Worm (Caenorhabditis elegans) whole organism, L2 larva: Measurements from ENCODE around the gene tag-51.

Experiments used
- C34F6.9 ChIP-seq: fragments of 150-350 bp; optimal IDR thresholded peaks from 2 replicates; lab custom pipeline; 2014; ENCODE audit warnings: missing biosample characterization, missing genetic modification characterization
- F13H6.1 ChIP-seq: sonication (generic microtip); optimal IDR thresholded peaks from 2 replicates; lab custom pipeline; 2016; ENCODE audit warnings: missing genetic modification characterization, missing compliant biosample characterization
- R02D3.7 ChIP-seq: fragments of 150-350 bp; optimal IDR thresholded peaks from 2 replicates; lab custom pipeline; 2014; ENCODE audit warnings: missing biosample characterization, missing genetic modification characterization
- Y55F3AM.14 ChIP-seq: fragments of 200-800 bp; sonication (Bioruptor generic); optimal IDR thresholded peaks from 2 replicates; lab custom pipeline; 2018; ENCODE audit warnings: mild to moderate bottlenecking, missing genetic modification characterization, missing compliant biosample characterization
- ZK546.5 ChIP-seq: sonication (generic microtip); optimal IDR thresholded peaks from 2 replicates; lab custom pipeline; 2017; ENCODE audit warnings: missing biosample characterization, missing genetic modification characterization
- alr-1 ChIP-seq: fragments of 150-350 bp; optimal IDR thresholded peaks from 2 replicates; lab custom pipeline; 2014; ENCODE audit warnings: missing biosample characterization, missing genetic modification characterization
- ama-1 ChIP-seq: fragments of 150-350 bp; optimal IDR thresholded peaks from 2 replicates; lab custom pipeline; 2018; ENCODE audit warnings: inconsistent platforms
- blmp-1 ChIP-seq: sonication (generic microtip); optimal IDR thresholded peaks from 2 replicates; lab custom pipeline; 2017; ENCODE audit warnings: missing genetic modification characterization, mild to moderate bottlenecking, missing compliant biosample characterization, antibody characterized with exemption, moderate library complexity; ENCODE audit not compliant: insufficient read depth
- ceh-16 ChIP-seq: fragments of 150-350 bp; optimal IDR thresholded peaks from 2 replicates; lab custom pipeline; 2014; ENCODE audit warnings: missing biosample characterization, missing genetic modification characterization
- ceh-82 ChIP-seq: fragments of 150-350 bp; optimal IDR thresholded peaks from 2 replicates; lab custom pipeline; 2014; ENCODE audit warnings: missing biosample characterization, missing genetic modification characterization
- crh-2 ChIP-seq: sonication (generic microtip); optimal IDR thresholded peaks from 2 replicates; lab custom pipeline; 2017; ENCODE audit warnings: missing biosample characterization, missing genetic modification characterization
- dmd-4 ChIP-seq: sonication (generic microtip); optimal IDR thresholded peaks from 2 replicates; lab custom pipeline; 2017; ENCODE audit warnings: missing biosample characterization, missing genetic modification characterization
- egl-27 ChIP-seq: sonication (generic microtip); optimal IDR thresholded peaks from 3 replicates; lab custom pipeline; 2017; ENCODE audit warnings: missing biosample characterization, missing genetic modification reagents, missing genetic modification characterization
- elt-1 ChIP-seq: fragments of 150-350 bp; optimal IDR thresholded peaks from 2 replicates; lab custom pipeline; 2014; ENCODE audit warnings: missing biosample characterization, missing genetic modification characterization
- fos-1 ChIP-seq: fragments of 150-350 bp; optimal IDR thresholded peaks from 2 replicates; lab custom pipeline; 2014; ENCODE audit warnings: missing biosample characterization, missing genetic modification characterization
- gmeb-1 ChIP-seq: fragments of 150-350 bp; optimal IDR thresholded peaks from 2 replicates; lab custom pipeline; 2014; ENCODE audit warnings: missing biosample characterization, missing genetic modification characterization
- lin-11 ChIP-seq: fragments of 150-350 bp; sonication (generic microtip); optimal IDR thresholded peaks from 2 replicates; lab custom pipeline; 2014; ENCODE audit warnings: missing biosample characterization, missing genetic modification characterization, inconsistent platforms, mixed read lengths
- lin-13 ChIP-seq: fragments of 150-350 bp; optimal IDR thresholded peaks from 2 replicates; lab custom pipeline; 2014; ENCODE audit warnings: missing biosample characterization, missing genetic modification reagents, missing genetic modification characterization
- lin-39 ChIP-seq: fragments of 150-350 bp; optimal IDR thresholded peaks from 2 replicates; lab custom pipeline; 2014; ENCODE audit warnings: missing biosample characterization, missing genetic modification reagents, missing genetic modification characterization
- lsy-2 ChIP-seq, 2 experiments: fragments of 150-350 bp in 1 of 2; sonication (generic microtip) in 1 of 2; optimal IDR thresholded peaks; 2 replicates each; lab custom pipeline; 2014 to 2017; ENCODE audit warnings: missing biosample characterization in 2 of 2, missing genetic modification characterization in 2 of 2
- mab-5 ChIP-seq: fragments of 150-350 bp; optimal IDR thresholded peaks from 2 replicates; lab custom pipeline; 2014; ENCODE audit warnings: missing biosample characterization, missing genetic modification characterization
- mbf-1 ChIP-seq: sonication (generic microtip); optimal IDR thresholded peaks from 2 replicates; lab custom pipeline; 2017; ENCODE audit warnings: missing biosample characterization, missing genetic modification characterization
- mdl-1 ChIP-seq, 2 experiments: fragments of 150-350 bp in 1 of 2; sonication (generic microtip) in 1 of 2; optimal IDR thresholded peaks; 2 replicates each; lab custom pipeline; 2017; ENCODE audit warnings: missing biosample characterization in 2 of 2, missing genetic modification characterization in 2 of 2
- nhr-10 ChIP-seq: sonication (generic microtip); optimal IDR thresholded peaks from 2 replicates; lab custom pipeline; 2017; ENCODE audit warnings: missing biosample characterization, missing genetic modification characterization
- nhr-11 ChIP-seq: fragments of 150-350 bp; optimal IDR thresholded peaks from 2 replicates; lab custom pipeline; 2014; ENCODE audit warnings: missing biosample characterization, missing genetic modification characterization
- nhr-12 ChIP-seq: fragments of 150-350 bp; optimal IDR thresholded peaks from 2 replicates; lab custom pipeline; 2014; ENCODE audit warnings: missing biosample characterization, missing genetic modification characterization
- nhr-129 ChIP-seq: fragments of 150-350 bp; optimal IDR thresholded peaks from 2 replicates; lab custom pipeline; 2014; ENCODE audit warnings: missing biosample characterization, missing genetic modification characterization
- nhr-21 ChIP-seq: fragments of 150-350 bp; optimal IDR thresholded peaks from 2 replicates; lab custom pipeline; 2014; ENCODE audit warnings: missing biosample characterization, missing genetic modification characterization
- nhr-23 ChIP-seq: fragments of 150-350 bp; optimal IDR thresholded peaks from 2 replicates; lab custom pipeline; 2014; ENCODE audit warnings: missing biosample characterization, missing genetic modification reagents, missing genetic modification characterization
- nhr-237 ChIP-seq: fragments of 150-350 bp; optimal IDR thresholded peaks from 2 replicates; lab custom pipeline; 2014; ENCODE audit warnings: missing biosample characterization, missing genetic modification characterization
- nhr-25 ChIP-seq: fragments of 150-350 bp; sonication (generic microtip); optimal IDR thresholded peaks from 3 replicates; lab custom pipeline; 2014; ENCODE audit warnings: missing biosample characterization, missing genetic modification characterization
- nhr-6 ChIP-seq: fragments of 150-350 bp; optimal IDR thresholded peaks from 2 replicates; lab custom pipeline; 2014; ENCODE audit warnings: missing biosample characterization, missing genetic modification characterization
- nhr-77 ChIP-seq: fragments of 150-350 bp; optimal IDR thresholded peaks from 2 replicates; lab custom pipeline; 2014; ENCODE audit warnings: missing biosample characterization, missing genetic modification characterization
- peb-1 ChIP-seq: fragments of 150-350 bp; optimal IDR thresholded peaks from 2 replicates; lab custom pipeline; 2014; ENCODE audit warnings: missing biosample characterization, missing genetic modification characterization
- sem-4 ChIP-seq: fragments of 150-350 bp; optimal IDR thresholded peaks from 2 replicates; lab custom pipeline; 2014; ENCODE audit warnings: missing biosample characterization, missing genetic modification reagents, missing genetic modification characterization
- skn-1 ChIP-seq: sonication (generic microtip); optimal IDR thresholded peaks from 2 replicates; lab custom pipeline; 2017; ENCODE audit warnings: missing biosample characterization, missing genetic modification characterization
- sma-3 ChIP-seq: sonication (generic microtip); optimal IDR thresholded peaks from 2 replicates; lab custom pipeline; 2016; ENCODE audit warnings: missing genetic modification reagents, missing genetic modification characterization, missing compliant biosample characterization
- sma-9 ChIP-seq, 2 experiments: fragments of 150-350 bp in 1 of 2; sonication (generic microtip) in 1 of 2; optimal IDR thresholded peaks; 2 replicates each; lab custom pipeline; 2014 to 2016; ENCODE audit warnings: missing genetic modification characterization in 2 of 2, mild to moderate bottlenecking in 1 of 2, missing biosample characterization in 1 of 2, missing compliant biosample characterization in 1 of 2, missing genetic modification reagents in 1 of 2, moderate library complexity in 1 of 2
- snpc-4 ChIP-seq: fragments of 150-350 bp; optimal IDR thresholded peaks from 2 replicates; lab custom pipeline; 2014; ENCODE audit warnings: missing biosample characterization, missing genetic modification characterization
- unc-39 ChIP-seq: fragments of 150-350 bp; optimal IDR thresholded peaks from 2 replicates; lab custom pipeline; 2014; ENCODE audit warnings: missing biosample characterization, missing genetic modification characterization
- unc-55 ChIP-seq: fragments of 150-350 bp; sonication (generic microtip); optimal IDR thresholded peaks from 3 replicates; lab custom pipeline; 2014; ENCODE audit warnings: missing biosample characterization, missing genetic modification reagents, missing genetic modification characterization
- unc-62 ChIP-seq: fragments of 150-350 bp; optimal IDR thresholded peaks from 2 replicates; lab custom pipeline; 2014; ENCODE audit warnings: missing biosample characterization, missing genetic modification reagents, missing genetic modification characterization
- zag-1 ChIP-seq: fragments of 150-350 bp; optimal IDR thresholded peaks from 2 replicates; lab custom pipeline; 2014; ENCODE audit warnings: missing biosample characterization, missing genetic modification characterization
- ztf-1 ChIP-seq: fragments of 200-800 bp; sonication (Bioruptor generic); conservative IDR thresholded peaks from 2 replicates; pipeline ENCODE4 v1.3.6; 2022; ENCODE audit warnings: missing genetic modification characterization, missing compliant biosample characterization
- ztf-11 ChIP-seq: sonication (generic microtip); optimal IDR thresholded peaks from 2 replicates; lab custom pipeline; 2017; ENCODE audit warnings: missing biosample characterization, missing genetic modification characterization
- ztf-4 ChIP-seq: fragments of 150-350 bp; optimal IDR thresholded peaks from 2 replicates; lab custom pipeline; 2014; ENCODE audit warnings: missing biosample characterization, missing genetic modification characterization

The tag-51 gene

DNA sequence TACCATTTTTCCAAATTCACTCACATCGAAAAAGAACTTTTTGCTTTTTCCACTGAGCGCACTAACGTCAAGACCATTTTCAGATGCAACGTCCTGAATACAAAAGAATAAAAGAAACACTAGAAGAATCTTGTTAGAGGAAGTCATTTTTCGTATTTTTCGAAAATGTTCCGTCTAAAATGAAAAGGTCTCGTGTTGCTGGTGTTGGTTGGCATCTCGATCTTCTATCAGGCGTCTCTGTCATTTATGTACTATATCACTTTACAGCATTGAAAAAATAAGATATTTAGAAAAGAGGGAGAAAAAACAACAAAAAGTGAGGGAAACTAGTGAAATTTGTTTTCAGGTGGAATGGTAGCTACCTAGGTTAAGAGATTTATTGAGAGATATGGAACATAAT lies 12.8 kb upstream of the tag-51 start, which contains the start of gene K02F3.9:
TSS of gene K02F3.9 (minus strand) at position 190 of the 400 bp plus-strand sequence.
- TF ChIP-seq ceh-82 (tag; lab: Kevin White, UChicago) (no peak), nhr-6 (no peak), mab-5 (tag; lab: Kevin White, UChicago) (no peak), lin-39 (tag; lab: Kevin White, UChicago) (no peak), nhr-23 (tag; lab: Kevin White, UChicago) (no peak), blmp-1 (tag; lab: Kevin White, UChicago) (no peak), lsy-2 (tag; optimal IDR thresholded peaks at IDR 0.05; lab: Kevin White, UChicago) (no peak), C34F6.9 (no peak), peb-1 (no peak), ZK546.5 (no peak), dmd-4 (no peak), lin-11 (tag; lab: Kevin White, UChicago) (no peak), nhr-21 (tag; lab: Kevin White, UChicago) (no peak)
- TF ChIP-seq, all 48 proteins: peak for 0

DNA sequence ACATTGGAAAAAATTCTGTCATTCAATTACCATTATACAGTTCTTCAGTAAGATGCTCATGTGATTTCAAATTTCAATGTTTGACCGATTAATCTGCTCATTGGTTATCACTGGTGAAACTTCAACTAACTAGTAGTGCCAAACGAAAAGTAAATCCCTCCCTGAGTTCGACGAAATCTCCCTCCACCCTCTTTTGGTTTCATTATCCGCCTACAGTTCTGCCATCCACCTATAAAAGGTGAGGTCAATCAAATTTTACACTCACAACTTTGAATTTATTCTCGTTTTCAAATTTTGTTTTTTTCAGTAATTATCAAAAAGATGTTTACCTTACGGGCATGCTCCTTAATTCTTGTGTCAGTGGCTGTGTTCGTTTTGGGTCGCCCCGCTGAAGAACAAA lies 11.4 kb upstream of the tag-51 start, which contains the start of gene far-8:
TSS of gene far-8 (plus strand) at position 301 of the 400 bp plus-strand sequence.
- TF ChIP-seq lsy-2 (tag; optimal IDR thresholded peaks at IDR 0.05; lab: Kevin White, UChicago) (no peak), sma-3 (no peak), skn-1 (tag; lab: Kevin White, UChicago) (no peak), ama-1 (lab: Kevin White, UChicago) (no peak), ceh-16 (no peak), ztf-11 (no peak), ztf-4 (no peak), nhr-21 (tag; lab: Kevin White, UChicago) (no peak), alr-1 (no peak), F13H6.1 (tag; lab: Kevin White, UChicago) (no peak)

DNA sequence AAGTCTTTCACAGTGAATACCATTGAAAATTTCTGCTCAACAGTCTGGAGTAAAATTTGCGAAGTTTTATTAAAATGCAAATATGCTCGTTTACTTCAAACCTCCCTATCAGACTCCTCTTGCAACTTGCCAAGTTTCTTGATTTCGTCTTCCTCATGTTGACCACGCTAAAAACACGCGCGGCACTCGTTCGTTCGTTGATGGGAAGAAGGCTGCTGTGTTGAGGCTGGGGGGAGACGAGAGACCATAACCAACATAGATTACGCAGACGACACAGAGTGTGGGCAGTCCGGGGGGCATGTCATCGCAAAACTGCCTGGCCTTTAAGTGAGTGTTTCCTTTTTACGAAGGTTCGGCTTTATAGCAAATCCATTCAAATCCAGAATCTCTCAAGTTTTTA lies 10.0 kb upstream of the tag-51 start:
- TF ChIP-seq nhr-11 (tag; lab: Kevin White, UChicago) (no peak), R02D3.7 (tag; lab: Kevin White, UChicago) (no peak), nhr-25 (tag; lab: Kevin White, UChicago) (peak; percentile 35), lin-13 (no peak), nhr-12 (no peak), ZK546.5 (no peak), fos-1 (tag; lab: Kevin White, UChicago) (peak; percentile 68), peb-1 (no peak), nhr-237 (no peak), sma-9 (GFP tag; optimal IDR thresholded peaks at IDR 0.05; lab: Kevin White, UChicago) (peak; percentile 65), sma-9 (tag; optimal IDR thresholded peaks at IDR 0.05; lab: Kevin White, UChicago) (no peak), ztf-11 (no peak), crh-2 (tag; lab: Kevin White, UChicago) (no peak), C34F6.9 (peak; percentile 19), egl-27 (tag; lab: Kevin White, UChicago) (no peak), zag-1 (no peak), unc-39 (tag; lab: Kevin White, UChicago) (no peak), snpc-4 (no peak), elt-1 (no peak), nhr-129 (tag; lab: Kevin White, UChicago) (peak; percentile 51), sem-4 (no peak), nhr-10 (tag; lab: Kevin White, UChicago) (no peak), sma-3 (no peak), ztf-1 (GFP tag; lab: Robert Waterston, UW) (no peak), nhr-77 (tag; lab: Kevin White, UChicago) (no peak), ztf-4 (no peak), nhr-6 (no peak), unc-62 (no peak), Y55F3AM.14 (GFP tag; lab: Kevin White, UChicago) (no peak), ama-1 (lab: Kevin White, UChicago) (no peak), unc-55 (GFP tag; lab: Kevin White, UChicago) (no peak), alr-1 (no peak), nhr-21 (tag; lab: Kevin White, UChicago) (peak; percentile 71), gmeb-1 (no peak), mbf-1 (no peak), mdl-1 (tag; optimal IDR thresholded peaks at IDR 0.05; lab: Kevin White, UChicago) (no peak), skn-1 (tag; lab: Kevin White, UChicago) (no peak), mab-5 (tag; lab: Kevin White, UChicago) (no peak), ceh-16 (no peak), nhr-23 (tag; lab: Kevin White, UChicago) (no peak), lin-11 (tag; lab: Kevin White, UChicago) (peak; percentile 3), lsy-2 (tag; optimal IDR thresholded peaks at IDR 0.05; lab: Kevin White, UChicago) (peak in 1 of 2 experiments; percentile 18), ceh-82 (tag; lab: Kevin White, UChicago) (no peak), blmp-1 (tag; lab: Kevin White, UChicago) (no peak), F13H6.1 (tag; lab: Kevin White, UChicago) (no peak)
- TF ChIP-seq, all 48 proteins: peak for 8
